Worm (Caenorhabditis elegans): ENCODE results near the gene T10D4.6.

T10D4.6 gene

DNA sequence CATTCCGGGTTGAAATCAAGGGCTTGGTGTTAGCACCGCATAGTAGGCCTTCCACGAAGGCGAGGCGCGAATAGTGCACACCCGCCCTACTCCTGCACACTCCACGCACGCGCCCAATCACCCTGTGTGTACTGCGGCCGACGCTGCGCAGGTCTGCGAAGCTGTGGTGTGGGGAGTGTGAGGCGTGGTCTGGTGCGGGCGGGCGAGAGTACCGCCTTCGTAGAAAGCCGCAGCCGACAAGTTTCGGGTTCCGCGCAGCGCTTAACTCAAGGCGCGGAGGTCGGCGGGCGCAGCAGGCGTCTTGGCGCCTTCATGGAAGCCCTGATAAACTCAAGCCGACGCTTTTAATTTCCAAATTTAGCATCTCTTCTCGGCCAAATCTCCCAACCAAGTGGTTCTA lies 11.0 kb upstream of the T10D4.6 start:
- TF ChIP-seq blmp-1 (tag; optimal IDR thresholded peaks at IDR 0.05; ENCODE audit: insufficient read depth) (no peak), elt-1 (tag; optimal IDR thresholded peaks at IDR 0.05) (no peak), ztf-4 (tag; optimal IDR thresholded peaks at IDR 0.05) (no peak), gmeb-1 (tag; optimal IDR thresholded peaks at IDR 0.05) (no peak), nhr-237 (tag; optimal IDR thresholded peaks at IDR 0.05) (no peak), C34F6.9 (tag; optimal IDR thresholded peaks at IDR 0.05) (no peak), egl-27 (tag; optimal IDR thresholded peaks at IDR 0.05) (no peak), alr-1 (tag; optimal IDR thresholded peaks at IDR 0.05) (no peak), nhr-21 (tag; optimal IDR thresholded peaks at IDR 0.05) (no peak), ZK546.5 (tag; optimal IDR thresholded peaks at IDR 0.05) (no peak), mab-5 (tag; optimal IDR thresholded peaks at IDR 0.05) (no peak), fos-1 (tag; optimal IDR thresholded peaks at IDR 0.05) (no peak), nhr-23 (tag; optimal IDR thresholded peaks at IDR 0.05) (no peak), dmd-4 (tag; optimal IDR thresholded peaks at IDR 0.05) (no peak), zag-1 (tag; optimal IDR thresholded peaks at IDR 0.05) (no peak), sma-9 (GFP tag; optimal IDR thresholded peaks at IDR 0.05) (no peak), sma-9 (tag; optimal IDR thresholded peaks at IDR 0.05) (no peak), ztf-11 (tag; optimal IDR thresholded peaks at IDR 0.05) (no peak), nhr-6 (tag; optimal IDR thresholded peaks at IDR 0.05) (no peak), mbf-1 (tag; optimal IDR thresholded peaks at IDR 0.05) (no peak), elt-3 (tag; optimal IDR thresholded peaks at IDR 0.05) (no peak)

DNA sequence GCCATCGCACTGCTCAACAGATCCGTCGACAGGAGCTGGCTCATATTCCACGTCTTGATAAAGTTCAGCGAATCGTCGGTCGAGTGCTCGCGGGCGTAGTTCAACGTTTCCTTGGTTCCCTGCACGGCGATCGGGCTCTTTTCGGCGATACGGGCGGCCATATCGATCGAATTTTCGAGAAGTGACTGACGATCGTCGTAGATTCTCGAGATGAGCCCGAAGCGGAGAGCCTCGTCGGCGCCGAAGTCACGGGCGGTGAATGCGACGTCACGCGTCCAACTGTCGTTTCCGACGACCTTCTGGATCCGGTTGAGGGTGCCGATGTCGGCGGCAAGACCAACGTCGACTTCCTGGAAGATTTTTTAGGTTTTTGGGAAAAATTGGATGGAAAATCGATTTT lies 9.6 kb upstream of the T10D4.6 start:
- TF ChIP-seq ama-1 (optimal IDR thresholded peaks at IDR 0.05) (no peak), dmd-4 (tag; optimal IDR thresholded peaks at IDR 0.05) (no peak)

DNA sequence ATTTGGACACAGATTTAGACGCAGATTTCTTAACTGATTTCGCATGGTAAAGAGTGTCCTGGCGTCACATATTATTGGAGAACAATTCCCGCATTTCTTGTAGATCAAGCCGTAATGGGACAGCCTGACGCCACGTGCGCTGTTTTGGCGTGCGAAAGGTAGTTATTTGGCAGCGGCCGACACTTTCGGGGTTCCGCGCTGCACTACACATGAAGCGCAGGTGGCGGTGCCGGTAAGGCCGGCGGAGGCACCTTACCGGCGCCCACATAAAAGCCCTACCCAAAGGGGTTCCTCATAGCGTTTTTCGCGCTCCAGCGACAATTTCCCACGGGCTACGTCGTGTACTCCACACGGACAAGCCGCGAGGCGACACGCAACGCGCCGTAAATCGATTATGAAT lies 9.0 kb upstream of the T10D4.6 start:
- TF ChIP-seq ZK546.5 (tag; optimal IDR thresholded peaks at IDR 0.05) (no peak), nhr-23 (tag; optimal IDR thresholded peaks at IDR 0.05) (no peak), nhr-25 (tag; optimal IDR thresholded peaks at IDR 0.05) (no peak), mbf-1 (tag; optimal IDR thresholded peaks at IDR 0.05) (no peak), nhr-10 (tag; optimal IDR thresholded peaks at IDR 0.05) (no peak), sma-3 (GFP tag; optimal IDR thresholded peaks at IDR 0.05) (no peak), ceh-82 (tag; optimal IDR thresholded peaks at IDR 0.05) (no peak), unc-39 (tag; optimal IDR thresholded peaks at IDR 0.05) (no peak), nhr-129 (tag; optimal IDR thresholded peaks at IDR 0.05) (no peak), F13H6.1 (tag; optimal IDR thresholded peaks at IDR 0.05) (no peak), snpc-4 (tag; optimal IDR thresholded peaks at IDR 0.05) (no peak), aly-2 (tag; optimal IDR thresholded peaks at IDR 0.05) (no peak), sma-9 (GFP tag; optimal IDR thresholded peaks at IDR 0.05) (no peak), sma-9 (tag; optimal IDR thresholded peaks at IDR 0.05) (no peak)

DNA sequence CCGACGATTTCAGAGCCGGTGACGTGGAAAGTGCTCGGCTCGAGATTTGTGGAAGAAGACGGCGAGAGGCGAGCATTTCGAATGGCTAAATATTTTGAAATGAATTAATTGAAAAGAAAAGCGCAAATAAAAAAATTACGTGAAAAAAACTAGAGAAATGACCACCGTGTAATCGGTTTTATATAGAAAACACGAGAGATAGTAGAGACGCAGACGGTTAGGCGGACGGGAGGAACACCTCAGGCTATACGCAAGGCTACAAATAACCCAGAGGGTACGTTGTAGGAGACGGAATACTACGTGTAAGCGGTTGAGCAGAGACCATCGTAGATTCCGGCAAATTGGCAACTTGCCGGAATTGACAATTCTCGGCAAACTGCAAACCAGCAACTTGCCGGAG lies 8.0 kb upstream of the T10D4.6 start, which contains the start of gene Y25C1A.13:
Gene Y25C1A.13, minus strand, starts transcription at position 101 of the 400 bp plus-strand sequence.
- TF ChIP-seq ama-1 (optimal IDR thresholded peaks at IDR 0.05) (no peak), F13H6.1 (tag; optimal IDR thresholded peaks at IDR 0.05) (peak; percentile 18)

DNA sequence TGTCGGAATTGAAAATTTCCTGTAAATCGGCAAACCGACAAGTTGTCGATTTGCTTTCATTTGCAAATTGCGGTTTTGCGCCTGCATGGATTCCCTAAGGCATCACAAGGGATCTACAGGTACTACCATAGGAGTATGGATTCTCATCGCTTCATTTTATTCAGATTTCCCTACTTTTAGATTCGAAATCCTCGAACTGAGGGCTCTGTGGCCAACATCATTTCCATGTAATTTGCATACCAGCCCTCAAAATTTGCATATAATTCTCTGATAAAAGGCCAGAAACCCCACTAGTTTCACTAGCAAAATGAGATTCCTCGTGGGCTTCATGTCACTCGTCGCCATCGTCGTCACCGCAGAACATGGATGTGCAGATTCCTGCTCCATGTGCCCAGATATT lies 6.8 kb upstream of the T10D4.6 start, which contains the start of gene Y25C1A.2:
Gene Y25C1A.2, plus strand, starts transcription at position 301 of the 400 bp plus-strand sequence.
- TF ChIP-seq nhr-77 (tag; optimal IDR thresholded peaks at IDR 0.05) (no peak), elt-1 (tag; optimal IDR thresholded peaks at IDR 0.05) (no peak), nhr-11 (tag; optimal IDR thresholded peaks at IDR 0.05) (no peak), sma-9 (GFP tag; optimal IDR thresholded peaks at IDR 0.05) (no peak), sma-9 (tag; optimal IDR thresholded peaks at IDR 0.05) (no peak), unc-55 (GFP tag; optimal IDR thresholded peaks at IDR 0.05) (no peak), mab-5 (tag; optimal IDR thresholded peaks at IDR 0.05) (no peak)

DNA sequence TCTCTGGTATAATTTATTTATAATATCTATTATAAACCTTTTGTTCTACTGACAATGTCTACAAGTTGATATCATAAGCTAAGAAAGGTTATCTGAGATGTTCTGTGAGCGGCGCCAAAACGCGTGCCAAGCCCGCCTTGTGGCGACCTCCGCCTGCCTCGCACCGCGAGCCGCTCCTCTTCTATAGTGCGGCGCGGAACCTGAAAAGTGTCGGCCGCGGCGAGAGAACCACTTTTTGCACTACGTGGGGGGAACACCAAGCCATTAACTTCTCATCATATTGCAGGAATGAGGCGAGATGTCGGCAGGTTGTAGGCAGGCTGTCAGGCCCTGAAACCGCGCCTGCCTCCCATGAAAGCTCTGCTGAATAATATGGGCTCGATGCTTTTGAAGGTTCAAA lies 5.8 kb upstream of the T10D4.6 start:
- TF ChIP-seq egl-27 (tag; optimal IDR thresholded peaks at IDR 0.05) (no peak), snpc-4 (tag; optimal IDR thresholded peaks at IDR 0.05) (peak; percentile 45), C34F6.9 (tag; optimal IDR thresholded peaks at IDR 0.05) (no peak), fos-1 (tag; optimal IDR thresholded peaks at IDR 0.05) (no peak), unc-62 (GFP tag; optimal IDR thresholded peaks at IDR 0.05) (no peak), mbf-1 (tag; optimal IDR thresholded peaks at IDR 0.05) (no peak)
